Fruit fly (Drosophila melanogaster): ENCODE measurements around the gene WRNexo.
A peak's percentile ranks its signal among the peaks of the same experiment; 100 is the strongest.

Gene WRNexo

DNA sequence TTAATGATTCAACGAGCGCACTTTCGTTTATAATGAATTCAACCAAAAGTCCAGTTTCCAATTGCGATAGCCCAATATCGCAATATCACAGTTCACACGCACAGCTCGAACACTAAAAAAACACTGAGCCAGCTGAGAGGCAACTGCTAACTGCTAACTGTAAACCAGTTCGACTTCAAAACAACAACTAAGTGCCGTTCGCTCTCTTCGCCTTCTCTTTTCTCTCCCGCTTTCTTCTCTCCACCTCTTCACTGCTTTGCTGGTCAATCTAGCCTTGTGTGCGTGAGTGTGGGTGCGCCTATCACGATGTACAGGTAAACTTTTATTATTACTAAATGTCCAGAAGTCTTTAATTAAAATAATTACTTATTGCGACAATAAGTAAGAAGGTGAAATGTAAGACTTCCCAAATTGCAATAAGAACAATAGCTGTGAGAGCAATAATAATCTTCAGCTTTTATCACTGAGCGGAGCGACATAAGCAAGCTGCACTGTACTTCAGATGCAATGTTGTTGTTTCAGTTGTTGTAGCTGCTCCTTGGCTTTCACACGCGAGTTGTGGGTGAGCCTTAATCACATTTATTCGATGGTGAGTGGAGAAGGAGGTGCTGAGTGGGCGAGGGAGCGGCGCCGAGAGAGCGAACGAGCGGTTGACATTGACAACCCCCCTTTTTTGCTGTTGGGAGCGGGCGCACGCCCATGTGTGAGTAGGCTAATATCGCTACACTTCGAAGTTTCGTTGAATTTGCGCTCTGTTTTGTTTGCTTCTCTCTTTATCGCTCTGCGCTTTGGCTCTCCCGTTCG, 31.0 kb upstream of the WRNexo start, which contains the start of gene Vti1b (continued):
- TF ChIP-seq dl (GFP tag; optimal IDR thresholded peaks at IDR 0.05; ENCODE audit: insufficient read depth in 1 of 2, partially characterized antibody in 2 of 2) (peak; percentile 83 to 91), Hr78 (GFP tag; optimal IDR thresholded peaks at IDR 0.05) (no peak), sage (GFP tag; optimal IDR thresholded peaks at IDR 0.05) (peak; percentile 87), Hr83 (GFP tag; optimal IDR thresholded peaks at IDR 0.05; ENCODE audit: poor library complexity, severe bottlenecking) (peak; percentile 81), Sp1 (GFP tag; optimal IDR thresholded peaks at IDR 0.05) (peak; percentile 94), Dif (GFP tag; optimal IDR thresholded peaks at IDR 0.05; ENCODE audit: partially characterized antibody) (peak; percentile 91), brk (GFP tag; optimal IDR thresholded peaks at IDR 0.05) (peak; percentile 92)

DNA sequence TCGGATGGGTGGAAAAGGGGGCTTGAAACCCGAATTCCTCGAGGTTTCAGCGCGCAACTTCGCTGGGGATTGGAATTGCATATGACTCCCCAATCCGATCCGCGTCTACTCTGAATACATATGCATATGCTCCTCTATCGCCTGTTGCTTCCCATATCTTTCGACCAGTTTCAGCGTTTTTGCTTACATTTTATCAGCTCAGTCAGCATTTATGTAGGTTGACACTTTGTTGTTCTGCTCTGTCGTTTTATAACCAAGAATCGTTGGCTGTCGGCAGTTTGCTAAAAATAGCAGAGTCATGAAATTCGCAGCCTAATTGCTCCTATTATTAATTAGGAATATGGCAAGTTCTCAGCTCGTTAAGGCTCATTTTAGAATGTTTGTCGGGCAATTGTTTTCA, 29.7 kb upstream of the WRNexo start:
- TF ChIP-seq rgr (GFP tag; optimal IDR thresholded peaks at IDR 0.05) (no peak), woc (GFP tag; optimal IDR thresholded peaks at IDR 0.05) (no peak), usp (GFP tag; optimal IDR thresholded peaks at IDR 0.05) (no peak), ey (GFP tag; optimal IDR thresholded peaks at IDR 0.05) (no peak), dmrt93B (GFP tag; optimal IDR thresholded peaks at IDR 0.05) (no peak), br (GFP tag; optimal IDR thresholded peaks at IDR 0.05) (no peak), Dif (GFP tag; optimal IDR thresholded peaks at IDR 0.05; ENCODE audit: partially characterized antibody) (no peak), Abd-B (GFP tag; optimal IDR thresholded peaks at IDR 0.05) (no peak), jim (GFP tag; optimal IDR thresholded peaks at IDR 0.05) (no peak), Dfd (GFP tag; optimal IDR thresholded peaks at IDR 0.05) (no peak), brk (GFP tag; optimal IDR thresholded peaks at IDR 0.05) (no peak), pan (optimal IDR thresholded peaks at IDR 0.05) (no peak), Hnf4 (GFP tag; optimal IDR thresholded peaks at IDR 0.05) (no peak), Rel (GFP tag; optimal IDR thresholded peaks at IDR 0.05) (no peak), Rel (tag; optimal IDR thresholded peaks at IDR 0.05) (no peak), foxo (GFP tag; optimal IDR thresholded peaks at IDR 0.05) (no peak), dsf (GFP tag; optimal IDR thresholded peaks at IDR 0.05; ENCODE audit: borderline replicate concordance) (no peak), tai (GFP tag; optimal IDR thresholded peaks at IDR 0.05) (no peak), CG32264 (GFP tag; optimal IDR thresholded peaks at IDR 0.05) (no peak), CrebA (GFP tag; optimal IDR thresholded peaks at IDR 0.05; ENCODE audit: borderline replicate concordance) (no peak)

DNA sequence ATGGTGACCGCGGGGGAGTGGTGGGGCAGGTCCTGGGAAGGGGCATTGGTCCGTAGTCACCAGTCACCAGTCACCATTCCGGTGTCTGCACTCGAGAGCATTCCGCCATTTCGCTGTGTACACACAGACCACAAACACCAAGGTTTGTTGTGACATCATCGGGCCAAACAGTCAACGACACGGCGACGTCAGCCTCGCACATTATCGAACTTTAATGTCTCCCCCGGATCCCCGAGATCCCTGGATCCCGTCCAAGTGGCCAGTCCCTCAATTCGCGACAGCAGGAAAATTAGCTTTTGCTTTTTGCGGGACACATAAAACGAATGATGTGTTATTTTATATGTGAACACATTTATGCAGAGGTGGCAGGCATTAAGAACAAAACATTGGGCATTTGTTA, 28.9 kb upstream of the WRNexo start:
- no peak for TF ChIP-seq Sp1 (GFP tag; optimal IDR thresholded peaks at IDR 0.05)
- TF ChIP-seq Hnf4 (GFP tag; optimal IDR thresholded peaks at IDR 0.05) = peak; percentile 0

DNA sequence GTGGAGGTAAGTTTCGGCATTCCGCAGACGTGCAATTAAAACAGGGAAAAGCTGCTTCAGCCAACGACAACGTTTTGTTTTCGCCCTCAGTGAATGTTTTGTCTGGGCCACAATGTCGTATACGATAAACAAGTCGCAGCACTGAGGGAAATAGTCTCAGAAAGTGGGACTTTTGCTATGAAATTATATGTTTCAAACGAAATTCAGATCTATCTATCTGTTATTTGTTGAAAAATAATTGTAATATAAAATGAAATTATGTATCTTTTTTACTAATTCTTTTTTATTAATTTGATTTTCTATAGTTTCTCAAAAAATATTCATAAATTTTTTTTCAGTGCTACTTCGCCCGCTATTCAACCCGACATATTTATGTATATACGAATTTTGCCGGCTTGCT, 27.5 kb upstream of the WRNexo start:
- no peak for TF ChIP-seq Dif (GFP tag; optimal IDR thresholded peaks at IDR 0.05; ENCODE audit: partially characterized antibody)
- TF ChIP-seq GATAd (GFP tag; optimal IDR thresholded peaks at IDR 0.05) = no peak
- no peak for TF ChIP-seq lola (GFP tag; optimal IDR thresholded peaks at IDR 0.05)
- TF ChIP-seq fru (GFP tag; optimal IDR thresholded peaks at IDR 0.05) = peak; percentile 51
- TF ChIP-seq HLH106 (tag; optimal IDR thresholded peaks at IDR 0.05) = peak; percentile 75
- no peak for TF ChIP-seq usp (GFP tag; optimal IDR thresholded peaks at IDR 0.05)
- no peak for TF ChIP-seq dl (GFP tag; optimal IDR thresholded peaks at IDR 0.05; ENCODE audit: insufficient read depth in 1 of 2, partially characterized antibody in 2 of 2)
- TF ChIP-seq N (GFP tag; optimal IDR thresholded peaks at IDR 0.05) = no peak
- no peak for TF ChIP-seq Hnf4 (GFP tag; optimal IDR thresholded peaks at IDR 0.05)
- no peak for TF ChIP-seq Abd-B (GFP tag; optimal IDR thresholded peaks at IDR 0.05)
- no peak for TF ChIP-seq pan (optimal IDR thresholded peaks at IDR 0.05)
- peak; percentile 73 for TF ChIP-seq Sp1 (GFP tag; optimal IDR thresholded peaks at IDR 0.05)
- TF ChIP-seq br (GFP tag; optimal IDR thresholded peaks at IDR 0.05) = peak; percentile 29
- TF ChIP-seq Vsx2 (GFP tag; optimal IDR thresholded peaks at IDR 0.05; ENCODE audit: partially characterized antibody) = no peak
- peak; percentile 41 for TF ChIP-seq h (GFP tag; optimal IDR thresholded peaks at IDR 0.05)
- no peak for TF ChIP-seq jim (GFP tag; optimal IDR thresholded peaks at IDR 0.05)
- no peak for TF ChIP-seq CrebA (GFP tag; optimal IDR thresholded peaks at IDR 0.05; ENCODE audit: borderline replicate concordance)
- TF ChIP-seq CG9705 (GFP tag; optimal IDR thresholded peaks at IDR 0.05) = no peak
- peak; percentile 18 for TF ChIP-seq Rel (GFP tag; optimal IDR thresholded peaks at IDR 0.05)
- TF ChIP-seq Rel (tag; optimal IDR thresholded peaks at IDR 0.05) = no peak
- TF ChIP-seq woc (GFP tag; optimal IDR thresholded peaks at IDR 0.05) = no peak
- TF ChIP-seq CG32264 (GFP tag; optimal IDR thresholded peaks at IDR 0.05) = no peak
- no peak for TF ChIP-seq dsf (GFP tag; optimal IDR thresholded peaks at IDR 0.05; ENCODE audit: borderline replicate concordance)
- TF ChIP-seq Mio (GFP tag; optimal IDR thresholded peaks at IDR 0.05) = no peak
- peak; percentile 40 for TF ChIP-seq ey (GFP tag; optimal IDR thresholded peaks at IDR 0.05)
- TF ChIP-seq Hr78 (GFP tag; optimal IDR thresholded peaks at IDR 0.05) = no peak
- no peak for TF ChIP-seq Myc (optimal IDR thresholded peaks at IDR 0.05)
- no peak for TF ChIP-seq dmrt93B (GFP tag; optimal IDR thresholded peaks at IDR 0.05)
- peak in 1 of 2 experiments; percentile 83 for TF ChIP-seq foxo (GFP tag; optimal IDR thresholded peaks at IDR 0.05)
- TF ChIP-seq Dfd (GFP tag; optimal IDR thresholded peaks at IDR 0.05) = no peak
- TF ChIP-seq sage (GFP tag; optimal IDR thresholded peaks at IDR 0.05) = no peak
- no peak for TF ChIP-seq brk (GFP tag; optimal IDR thresholded peaks at IDR 0.05)
- peak; percentile 79 for TF ChIP-seq rgr (GFP tag; optimal IDR thresholded peaks at IDR 0.05)
- TF ChIP-seq psq (GFP tag; optimal IDR thresholded peaks at IDR 0.05) = peak; percentile 69
- no peak for TF ChIP-seq sv (GFP tag; optimal IDR thresholded peaks at IDR 0.05)
- TF ChIP-seq OdsH (GFP tag; optimal IDR thresholded peaks at IDR 0.05) = peak; percentile 79
- no peak for TF ChIP-seq Jra (GFP tag; optimal IDR thresholded peaks at IDR 0.05)
